Worm (Caenorhabditis elegans): Measurements from ENCODE around the gene idpb-5.

The idpb-5 gene

ce11 chrV:11802508-11802907, 36.8 kb upstream of the idpb-5 start (continued):
- TF ChIP-seq nfya-1 (tag; optimal IDR thresholded peaks at IDR 0.05; ENCODE audit: borderline replicate concordance, insufficient read depth) (no peak), let-607 (tag; optimal IDR thresholded peaks at IDR 0.05) (peak in 1 of 2 experiments; percentile 24), unc-130 (GFP tag; optimal IDR thresholded peaks at IDR 0.05) (no peak), dpff-1 (tag; optimal IDR thresholded peaks at IDR 0.05) (no peak), F33H1.4 (GFP tag; IDR thresholded peaks at IDR 0.05) (no peak), attf-6 (GFP tag; IDR thresholded peaks at IDR 0.05) (no peak), dpl-1 (GFP tag; optimal IDR thresholded peaks at IDR 0.05) (no peak), B0336.3 (GFP tag; IDR thresholded peaks at IDR 0.05) (no peak), lsy-27 (tag; optimal IDR thresholded peaks at IDR 0.05; ENCODE audit: borderline replicate concordance, insufficient read depth) (no peak), F55B11.4 (tag; optimal IDR thresholded peaks at IDR 0.05; ENCODE audit: borderline replicate concordance, insufficient read depth) (no peak), ztf-28 (GFP tag; IDR thresholded peaks at IDR 0.05) (no peak), C06A6.2 (GFP tag; conservative IDR thresholded peaks at IDR 0.05) (peak; percentile 60; the same call in 1 of the 2 replicates), pbrm-1 (GFP tag; IDR thresholded peaks at IDR 0.05) (no peak), nhr-90 (tag; optimal IDR thresholded peaks at IDR 0.05) (no peak), egrh-3 (GFP tag; IDR thresholded peaks at IDR 0.05) (no peak), ZK185.1 (tag; optimal IDR thresholded peaks at IDR 0.05; ENCODE audit: poor library complexity, severe bottlenecking) (no peak), lin-35 (GFP tag; optimal IDR thresholded peaks at IDR 0.05) (no peak), gei-17 (GFP tag; optimal IDR thresholded peaks at IDR 0.05) (no peak), mes-4 (tag; optimal IDR thresholded peaks at IDR 0.05) (no peak), mxl-1 (tag; optimal IDR thresholded peaks at IDR 0.05) (no peak), F37B4.10 (GFP tag; IDR thresholded peaks at IDR 0.05) (no peak), ztf-25 (GFP tag; IDR thresholded peaks at IDR 0.05) (no peak), ceh-100 (GFP tag; IDR thresholded peaks at IDR 0.05) (no peak), ztf-18 (tag; optimal IDR thresholded peaks at IDR 0.05) (no peak), cebp-1 (GFP tag; IDR thresholded peaks at IDR 0.05) (no peak), cebp-1 (tag; optimal IDR thresholded peaks at IDR 0.05) (peak; percentile 28), ceh-91 (GFP tag; IDR thresholded peaks at IDR 0.05) (no peak), hmg-20 (GFP tag; IDR thresholded peaks at IDR 0.05) (no peak), sea-2 (GFP tag; IDR thresholded peaks at IDR 0.05) (no peak), lsl-1 (GFP tag; optimal IDR thresholded peaks at IDR 0.05) (no peak), atf-7 (tag; optimal IDR thresholded peaks at IDR 0.05) (peak; percentile 59), ets-4 (GFP tag; optimal IDR thresholded peaks at IDR 0.05) (no peak), bed-1 (GFP tag; IDR thresholded peaks at IDR 0.05) (no peak), let-526 (GFP tag; IDR thresholded peaks at IDR 0.05) (no peak), egl-44 (GFP tag; IDR thresholded peaks at IDR 0.05) (no peak), lin-26 (GFP tag; IDR thresholded peaks at IDR 0.05) (peak; percentile 58; the same call in 1 of the 2 replicates), F10E7.11 (tag; optimal IDR thresholded peaks at IDR 0.05) (no peak)

- no peak for TF ChIP-seq F49E8.2 (tag; optimal IDR thresholded peaks at IDR 0.05; ENCODE audit: insufficient read depth)
- TF ChIP-seq dpff-1 (tag; optimal IDR thresholded peaks at IDR 0.05) = no peak
- TF ChIP-seq die-1 (tag; optimal IDR thresholded peaks at IDR 0.05) = peak; percentile 24
- peak; percentile 49 for TF ChIP-seq lin-40 (tag; optimal IDR thresholded peaks at IDR 0.05)
- no peak for TF ChIP-seq hmg-20 (GFP tag; IDR thresholded peaks at IDR 0.05)
- TF ChIP-seq sea-2 (GFP tag; IDR thresholded peaks at IDR 0.05) = no peak
- TF ChIP-seq ztf-26 (tag; optimal IDR thresholded peaks at IDR 0.05) = peak; percentile 60
- peak; percentile 88 for TF ChIP-seq somi-1 (GFP tag; optimal IDR thresholded peaks at IDR 0.05)
- no peak for TF ChIP-seq unc-62 (GFP tag; optimal IDR thresholded peaks at IDR 0.05)
- peak; percentile 3 for TF ChIP-seq nhr-80 (tag; optimal IDR thresholded peaks at IDR 0.05)
Measured at ce11 chrV:11803518-11803994, 35.8 kb upstream of the idpb-5 start.
